Fruit fly (Drosophila melanogaster) whole organism, embryonic: Measurements from ENCODE around the gene CG17666.

Experiments
- Awh ChIP-seq: fragments of 200-800 bp; sonication (Bioruptor generic); IDR thresholded peaks from 2 replicates; pipeline ENCODE4, ENCODE4 v1.3.6; 2022; ENCODE audit warnings: missing biosample characterization, missing genetic modification characterization
- CG11723 ChIP-seq: fragments of 200-800 bp; sonication (Bioruptor generic); optimal IDR thresholded peaks from 2 replicates; lab custom pipeline; 2017; ENCODE audit warnings: missing biosample characterization, mild to moderate bottlenecking, missing genetic modification characterization
- CG16863 ChIP-seq: fragments of 200-800 bp; sonication (Bioruptor generic); optimal IDR thresholded peaks from 3 replicates; lab custom pipeline; 2016; ENCODE audit warnings: missing biosample characterization, missing genetic modification characterization
- CG2116 ChIP-seq: fragments of 200-800 bp; sonication (Bioruptor generic); optimal IDR thresholded peaks from 3 replicates; lab custom pipeline; 2018; ENCODE audit warnings: missing biosample characterization, mild to moderate bottlenecking, missing genetic modification characterization
- CG2889 ChIP-seq: fragments of 200-800 bp; sonication (Bioruptor generic); IDR thresholded peaks from 3 replicates; pipeline ENCODE4 v1.3.6; 2022; ENCODE audit warnings: missing biosample characterization, missing genetic modification characterization
- CG30020 ChIP-seq: fragments of 200-800 bp; optimal IDR thresholded peaks from 2 replicates; lab custom pipeline; 2019; ENCODE audit warnings: missing biosample characterization, mild to moderate bottlenecking, missing genetic modification characterization, moderate library complexity
- CG30431 ChIP-seq: fragments of 200-800 bp; sonication (Bioruptor generic); optimal IDR thresholded peaks from 2 replicates; lab custom pipeline; 2017; ENCODE audit warnings: missing biosample characterization, missing genetic modification characterization
- CG3065 ChIP-seq: fragments of 200-800 bp; sonication (Bioruptor generic); optimal IDR thresholded peaks from 2 replicates; lab custom pipeline; 2016; ENCODE audit warnings: missing biosample characterization, missing genetic modification characterization
- CG31224 ChIP-seq: fragments of 200-800 bp; sonication (Bioruptor generic); IDR thresholded peaks from 2 replicates; pipeline ENCODE4 v1.3.6; 2022; ENCODE audit warnings: missing biosample characterization, missing genetic modification characterization
- CG42726 ChIP-seq: fragments of 200-800 bp; sonication (Bioruptor generic); IDR thresholded peaks from 2 replicates; pipeline ENCODE4 v1.3.6; 2022; ENCODE audit warnings: missing biosample characterization, missing genetic modification characterization; ENCODE audit not compliant: partially characterized antibody
- CG4404 ChIP-seq: fragments of 200-800 bp; sonication (Bioruptor generic); IDR thresholded peaks from 2 replicates; pipeline ENCODE4 v1.3.6; 2022; ENCODE audit warnings: missing biosample characterization, missing genetic modification characterization
- CG7786 ChIP-seq: fragments of 200-800 bp; sonication (Bioruptor generic); optimal IDR thresholded peaks from 2 replicates; lab custom pipeline; 2016; ENCODE audit warnings: missing biosample characterization, missing genetic modification characterization
- CG7928 ChIP-seq: fragments of 200-800 bp; sonication (Bioruptor generic); optimal IDR thresholded peaks from 2 replicates; lab custom pipeline; 2017; ENCODE audit warnings: missing biosample characterization, mild to moderate bottlenecking, missing genetic modification characterization
- CG9437 ChIP-seq: fragments of 200-800 bp; sonication (Bioruptor generic); optimal IDR thresholded peaks from 2 replicates; lab custom pipeline; 2018; ENCODE audit warnings: missing biosample characterization, mild to moderate bottlenecking, missing genetic modification characterization
- D19A ChIP-seq: fragments of 200-800 bp; optimal IDR thresholded peaks from 3 replicates; lab custom pipeline; 2019; ENCODE audit warnings: missing biosample characterization, mild to moderate bottlenecking, missing genetic modification characterization, moderate library complexity
- Deaf1 ChIP-seq: fragments of 200-800 bp; optimal IDR thresholded peaks from 3 replicates; lab custom pipeline; 2019; ENCODE audit warnings: missing biosample characterization, mild to moderate bottlenecking, missing genetic modification characterization, moderate library complexity
- Dfd ChIP-seq, 2 experiments: fragments of >200 bp; optimal IDR thresholded peaks; 2 replicates each; lab custom pipeline; 2017; ENCODE audit warnings: missing biosample characterization in 2 of 2, missing genetic modification characterization in 2 of 2
- E2f2 ChIP-seq: fragments of 200-800 bp; sonication (Bioruptor generic); IDR thresholded peaks from 2 replicates; pipeline ENCODE4 v1.3.6; 2022; ENCODE audit warnings: missing biosample characterization, missing genetic modification characterization
- Ets65A ChIP-seq: fragments of 200-800 bp; sonication (Bioruptor generic); peaks from one replicate; lab custom pipeline; 2016; ENCODE audit warnings: missing biosample characterization, missing genetic modification characterization
- GATAe ChIP-seq: fragments of 200-800 bp; sonication (Bioruptor generic); conservative IDR thresholded peaks from 2 replicates; pipeline ENCODE4 v1.3.6; 2022; ENCODE audit warnings: missing biosample characterization, missing genetic modification characterization
- H2.0 ChIP-seq: fragments of 200-800 bp; sonication (Bioruptor generic); IDR thresholded peaks from 2 replicates; pipeline ENCODE4 v1.3.6; 2022; ENCODE audit warnings: missing biosample characterization, missing genetic modification characterization
- Hsf ChIP-seq: fragments of 200-800 bp; sonication (Bioruptor generic); optimal IDR thresholded peaks from 3 replicates; lab custom pipeline; 2016; ENCODE audit warnings: missing biosample characterization, missing genetic modification characterization
- Med ChIP-seq: fragments of 200-800 bp; sonication (Bioruptor generic); peaks from one replicate; lab custom pipeline; 2016; ENCODE audit warnings: missing biosample characterization, missing genetic modification characterization, mild to moderate bottlenecking, inconsistent platforms, moderate library complexity
- Opbp ChIP-seq: fragments of 200-800 bp; sonication (Bioruptor generic); IDR thresholded peaks from 3 replicates; pipeline ENCODE4 v1.3.6; 2022; ENCODE audit warnings: missing biosample characterization, missing genetic modification characterization; ENCODE audit not compliant: partially characterized antibody
- Scr ChIP-seq: fragments of 200-800 bp; sonication (Bioruptor generic); IDR thresholded peaks from 2 replicates; pipeline ENCODE4 v1.3.6; 2022; ENCODE audit warnings: missing biosample characterization, missing genetic modification characterization; ENCODE audit not compliant: partially characterized antibody
- Vsx1 ChIP-seq: fragments of 200-800 bp; sonication (Bioruptor generic); optimal IDR thresholded peaks from 2 replicates; lab custom pipeline; 2017; ENCODE audit warnings: missing biosample characterization, mild to moderate bottlenecking, missing genetic modification characterization, missing genetic modification reagents
- Xbp1 ChIP-seq: fragments of 200-800 bp; sonication (Bioruptor generic); optimal IDR thresholded peaks from 3 replicates; lab custom pipeline; 2016; ENCODE audit warnings: missing biosample characterization, mild to moderate bottlenecking, missing genetic modification characterization
- amos ChIP-seq: fragments of 200-800 bp; sonication (Bioruptor generic); IDR thresholded peaks from 2 replicates; pipeline ENCODE4 v1.3.6; 2022; ENCODE audit warnings: missing biosample characterization, missing genetic modification characterization; ENCODE audit not compliant: partially characterized antibody
- az2 ChIP-seq: fragments of 200-800 bp; sonication (Bioruptor generic); optimal IDR thresholded peaks from 3 replicates; lab custom pipeline; 2016; ENCODE audit warnings: missing biosample characterization, missing genetic modification characterization
- cato ChIP-seq: fragments of 200-800 bp; sonication (Bioruptor generic); optimal IDR thresholded peaks from 2 replicates; lab custom pipeline; 2016; ENCODE audit warnings: missing biosample characterization, missing genetic modification characterization, borderline replicate concordance
- danr ChIP-seq: fragments of 200-800 bp; sonication (Bioruptor generic); IDR thresholded peaks from 2 replicates; pipeline ENCODE4 v1.3.6; 2022; ENCODE audit warnings: missing biosample characterization, missing genetic modification characterization
- dmrt99B ChIP-seq: fragments of 200-800 bp; sonication (Bioruptor generic); optimal IDR thresholded peaks from 2 replicates; lab custom pipeline; 2018; ENCODE audit warnings: missing biosample characterization, mild to moderate bottlenecking, missing genetic modification characterization, moderate library complexity
- gem ChIP-seq: fragments of 200-800 bp; sonication (Bioruptor generic); optimal IDR thresholded peaks from 2 replicates; lab custom pipeline; 2019; ENCODE audit warnings: missing biosample characterization, mild to moderate bottlenecking, missing genetic modification characterization, moderate library complexity
- gfzf ChIP-seq: fragments of 200-800 bp; sonication (Bioruptor generic); optimal IDR thresholded peaks from 2 replicates; lab custom pipeline; 2016; ENCODE audit warnings: missing biosample characterization, mild to moderate bottlenecking, missing genetic modification characterization, moderate library complexity
- gro ChIP-seq: fragments of 200-800 bp; sonication (Bioruptor generic); optimal IDR thresholded peaks from 2 replicates; lab custom pipeline; 2016; ENCODE audit warnings: missing biosample characterization, missing genetic modification characterization
- gt ChIP-seq: fragments of 200-800 bp; sonication (Bioruptor generic); IDR thresholded peaks from 2 replicates; pipeline ENCODE4 v1.3.6; 2022; ENCODE audit warnings: missing biosample characterization, missing genetic modification characterization
- hkb ChIP-seq, 2 experiments: fragments of 200-800 bp in 1 of 2; fragments of >200 bp in 1 of 2; sonication (Bioruptor generic) in 1 of 2; IDR thresholded peaks in 1 of 2; optimal IDR thresholded peaks in 1 of 2; 2 replicates each; pipeline versions ENCODE4 v1.3.6 to Lab custom; 2017 to 2022; ENCODE audit warnings: missing biosample characterization in 1 of 2, missing genetic modification characterization in 1 of 2
- ken ChIP-seq: fragments of 200-800 bp; sonication (Bioruptor generic); IDR thresholded peaks from 3 replicates; pipeline ENCODE4 v1.3.6; 2022; ENCODE audit warnings: missing biosample characterization, missing genetic modification characterization
- luna ChIP-seq: fragments of 200-800 bp; sonication (Bioruptor generic); optimal IDR thresholded peaks from 2 replicates; lab custom pipeline; 2016; ENCODE audit warnings: missing biosample characterization, missing genetic modification characterization
- onecut ChIP-seq: fragments of 200-800 bp; sonication (Bioruptor generic); IDR thresholded peaks from 2 replicates; pipeline ENCODE4 v1.3.6; 2022; ENCODE audit warnings: missing biosample characterization, missing genetic modification characterization
- pan ChIP-seq, 4 experiments: fragments of >200 bp in 3 of 4; fragments of 200-800 bp in 1 of 4; sonication (Bioruptor generic) in 1 of 4; optimal IDR thresholded peaks in 3 of 4; IDR thresholded peaks in 1 of 4; 2 replicates each; pipeline versions ENCODE4 v1.3.6 to Lab custom; 2017 to 2022; ENCODE audit warnings: missing biosample characterization in 2 of 4, missing genetic modification characterization in 2 of 4, mixed read lengths in 1 of 4
- phol ChIP-seq: fragments of 200-800 bp; sonication (Bioruptor generic); optimal IDR thresholded peaks from 3 replicates; lab custom pipeline; 2018; ENCODE audit warnings: missing biosample characterization, mild to moderate bottlenecking, missing genetic modification characterization, moderate library complexity
- ranshi ChIP-seq: fragments of 200-800 bp; sonication (Bioruptor generic); IDR thresholded peaks from 2 replicates; pipeline ENCODE4 v1.3.6; 2022; ENCODE audit warnings: missing biosample characterization, missing genetic modification characterization
- sima ChIP-seq: fragments of 200-800 bp; sonication (Bioruptor generic); optimal IDR thresholded peaks from 2 replicates; lab custom pipeline; 2016; ENCODE audit warnings: missing biosample characterization, missing genetic modification characterization
- tap ChIP-seq: fragments of 200-800 bp; optimal IDR thresholded peaks from 3 replicates; lab custom pipeline; 2019; ENCODE audit warnings: missing biosample characterization, mild to moderate bottlenecking, missing genetic modification characterization, moderate library complexity
- tgo ChIP-seq: fragments of 200-800 bp; sonication (Bioruptor generic); IDR thresholded peaks from 3 replicates; pipeline ENCODE4 v1.3.6; 2022; ENCODE audit warnings: missing biosample characterization, missing genetic modification characterization
- toy ChIP-seq: fragments of 200-800 bp; sonication (Bioruptor generic); IDR thresholded peaks from 2 replicates; pipeline ENCODE4 v1.3.6; 2022; ENCODE audit warnings: missing biosample characterization, missing genetic modification characterization
- z ChIP-seq: fragments of 200-800 bp; sonication (Bioruptor generic); IDR thresholded peaks from 3 replicates; pipeline ENCODE4 v1.3.6; 2022; ENCODE audit warnings: missing biosample characterization, missing genetic modification characterization

The CG17666 gene

DNA sequence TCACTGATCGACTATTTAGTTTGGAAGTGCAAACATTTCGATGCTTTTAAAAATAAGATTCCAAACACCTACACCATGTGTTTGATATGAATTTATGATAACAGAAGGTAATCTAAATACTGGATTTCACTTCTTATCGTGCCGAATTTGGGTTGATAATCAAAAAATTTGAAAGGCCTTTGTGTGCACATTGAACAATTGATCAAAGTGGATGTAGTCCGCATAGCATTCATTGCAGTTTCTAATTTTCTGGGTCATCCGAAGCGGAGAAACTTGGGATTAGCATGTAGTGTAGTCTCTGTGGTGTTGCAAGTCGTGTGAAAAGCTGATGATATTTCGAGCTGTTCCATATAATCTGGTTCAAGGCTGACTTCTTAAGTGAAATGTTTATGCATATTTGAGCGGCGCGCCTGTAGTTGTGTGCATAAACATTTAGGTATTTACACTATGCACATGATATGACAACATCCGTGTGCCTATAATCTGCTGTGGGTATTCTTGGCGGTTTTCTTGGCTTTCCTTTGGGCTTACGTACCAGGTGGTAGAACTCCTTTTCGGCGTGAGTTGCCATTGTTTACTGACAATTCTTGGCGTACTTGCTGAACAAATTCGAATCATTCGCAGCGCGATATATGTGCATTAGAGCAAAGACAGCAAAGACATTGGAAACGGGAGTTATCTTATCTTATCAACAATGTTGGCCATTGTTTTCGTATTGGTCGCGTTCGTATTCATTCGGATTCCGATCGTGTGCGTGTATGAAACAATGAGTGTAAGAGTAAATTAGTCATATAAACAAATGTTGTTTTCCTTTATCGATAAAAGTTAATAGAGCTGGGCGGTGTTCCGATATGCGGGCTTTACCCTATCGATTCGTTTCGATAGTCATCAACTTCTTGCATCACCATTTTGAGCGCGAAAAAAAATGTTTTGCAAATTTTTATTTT is 8.1 kb upstream of the CG17666 start, which contains the start of gene Hip1 (continued):
- TF ChIP-seq pan (optimal IDR thresholded peaks at IDR 0.05; lab: Kevin White, UChicago): no peak
- no peak for TF ChIP-seq pan (GFP tag; optimal IDR thresholded peaks at IDR 0.05 in 1 of 2, IDR thresholded peaks at IDR 0.05 in 1 of 2)
- peak; percentile 84 for TF ChIP-seq GATAe (GFP tag; lab: Robert Waterston, UW)
- no peak for TF ChIP-seq ken
- TF ChIP-seq Dfd (GFP tag; optimal IDR thresholded peaks at IDR 0.05; lab: Kevin White, UChicago): no peak
- TF ChIP-seq tap (tag; lab: Kevin White, UChicago): no peak
- no peak for TF ChIP-seq Xbp1 (GFP tag; lab: Kevin White, UChicago)
- TF ChIP-seq luna (GFP tag; lab: Kevin White, UChicago): no peak
- no peak for TF ChIP-seq z
- no peak for TF ChIP-seq hkb (optimal IDR thresholded peaks at IDR 0.05; lab: Kevin White, UChicago)
- TF ChIP-seq hkb (GFP tag; IDR thresholded peaks at IDR 0.05; lab: Robert Waterston, UW): peak; percentile 46; the same call in 1 of the 2 replicates
- TF ChIP-seq CG30020 (tag; lab: Kevin White, UChicago): peak; percentile 34
- TF ChIP-seq CG16863 (GFP tag; lab: Kevin White, UChicago): no peak
- TF ChIP-seq Vsx1 (GFP tag; lab: Kevin White, UChicago): no peak
- TF ChIP-seq gfzf (GFP tag; lab: Kevin White, UChicago): peak; percentile 15
- TF ChIP-seq CG7928 (GFP tag; lab: Kevin White, UChicago): no peak
- TF ChIP-seq cato (GFP tag; lab: Kevin White, UChicago): no peak
- TF ChIP-seq gt: no peak
- TF ChIP-seq H2.0 (GFP tag; lab: Robert Waterston, UW): no peak
- TF ChIP-seq CG42726 (GFP tag; lab: Robert Waterston, UW): peak; percentile 84
- TF ChIP-seq sima (GFP tag; lab: Kevin White, UChicago): no peak
- TF ChIP-seq ranshi (GFP tag; lab: Robert Waterston, UW): no peak
- no peak for TF ChIP-seq onecut (GFP tag; lab: Robert Waterston, UW)
- no peak for TF ChIP-seq gem (tag; lab: Kevin White, UChicago)
- no peak for TF ChIP-seq Ets65A (GFP tag; lab: Kevin White, UChicago)
- no peak for TF ChIP-seq toy (GFP tag; lab: Robert Waterston, UW)
- TF ChIP-seq CG11723: no peak
- no peak for TF ChIP-seq CG31224 (GFP tag; lab: Robert Waterston, UW)
- peak; percentile 87 for TF ChIP-seq Opbp (GFP tag; lab: Robert Waterston, UW)
- peak; percentile 96 for TF ChIP-seq E2f2
- peak; percentile 95 for TF ChIP-seq Deaf1 (tag; lab: Kevin White, UChicago)
- no peak for TF ChIP-seq gro
- no peak for TF ChIP-seq az2 (GFP tag; lab: Kevin White, UChicago)
- no peak for TF ChIP-seq danr (GFP tag; lab: Robert Waterston, UW)
- TF ChIP-seq CG7786 (GFP tag; lab: Kevin White, UChicago): no peak
- no peak for TF ChIP-seq CG2889
- peak; percentile 88 for TF ChIP-seq Scr (GFP tag; lab: Robert Waterston, UW)
- TF ChIP-seq amos (GFP tag; lab: Robert Waterston, UW): peak; percentile 94; the same call in 1 of the 2 replicates
- peak; percentile 53; the same call in 1 of the 2 replicates for TF ChIP-seq Awh
- TF ChIP-seq phol (tag; lab: Kevin White, UChicago): no peak
- no peak for TF ChIP-seq Med (GFP tag; lab: Kevin White, UChicago)
- no peak for TF ChIP-seq tgo (GFP tag; lab: Robert Waterston, UW)
- TF ChIP-seq dmrt99B (tag; lab: Kevin White, UChicago): no peak
- no peak for TF ChIP-seq CG9437 (GFP tag; lab: Kevin White, UChicago)
- no peak for TF ChIP-seq CG4404 (GFP tag; lab: Robert Waterston, UW)
- no peak for TF ChIP-seq CG3065 (GFP tag; lab: Kevin White, UChicago)
- TF ChIP-seq D19A (tag; lab: Kevin White, UChicago): no peak
- peak; percentile 66 for TF ChIP-seq CG2116 (GFP tag; lab: Kevin White, UChicago)
- no peak for TF ChIP-seq CG30431 (GFP tag; lab: Kevin White, UChicago)
- TF ChIP-seq Hsf: no peak
